Worm (Caenorhabditis elegans) whole organism, L4 larva: ENCODE data around the gene H12I13.1.

Source experiments
- D1046.2 ChIP-seq: fragments of 200-800 bp; sonication (Bioruptor generic); IDR thresholded peaks from 2 replicates; pipeline ENCODE4 v1.3.6; 2022; ENCODE audit warnings: missing genetic modification characterization, missing compliant biosample characterization
- F10B5.3 ChIP-seq: sonication (generic microtip); optimal IDR thresholded peaks from 2 replicates; lab custom pipeline; 2016; ENCODE audit warnings: mild to moderate bottlenecking, missing genetic modification characterization, missing compliant biosample characterization
- Y48G9A.11 ChIP-seq: fragments of 200-800 bp; sonication (Bioruptor generic); IDR thresholded peaks from 2 replicates; pipeline ENCODE4 v1.3.6; 2022; ENCODE audit warnings: missing genetic modification reagents, missing genetic modification characterization, missing compliant biosample characterization
- Y75B8A.6 ChIP-seq: fragments of 200-800 bp; sonication (Bioruptor generic); IDR thresholded peaks from 2 replicates; pipeline ENCODE4 v1.3.6; 2022; ENCODE audit warnings: missing genetic modification reagents, missing genetic modification characterization, missing compliant biosample characterization
- ZK546.5 ChIP-seq, 2 experiments: sonication (generic microtip); optimal IDR thresholded peaks; 2 replicates each; lab custom pipeline; 2017; ENCODE audit warnings: missing biosample characterization in 2 of 2, missing genetic modification characterization in 2 of 2
- arid-1 ChIP-seq: fragments of 200-800 bp; sonication (Bioruptor generic); conservative IDR thresholded peaks from 2 replicates; pipeline ENCODE4 v1.3.6; 2022; ENCODE audit warnings: missing genetic modification reagents, missing genetic modification characterization, missing compliant biosample characterization
- attf-4 ChIP-seq: sonication (generic microtip); optimal IDR thresholded peaks from 3 replicates; lab custom pipeline; 2017; ENCODE audit warnings: missing biosample characterization, missing genetic modification characterization
- ceh-32 ChIP-seq: sonication (generic microtip); optimal IDR thresholded peaks from 2 replicates; lab custom pipeline; 2016; ENCODE audit warnings: mild to moderate bottlenecking, missing genetic modification characterization, missing compliant biosample characterization; ENCODE audit not compliant: poor library complexity
- ceh-62 ChIP-seq: sonication (generic microtip); optimal IDR thresholded peaks from 2 replicates; lab custom pipeline; 2017; ENCODE audit warnings: missing biosample characterization, missing genetic modification characterization
- ces-1 ChIP-seq: fragments of 150-350 bp; sonication (generic microtip); optimal IDR thresholded peaks from 4 replicates; lab custom pipeline; 2014; ENCODE audit warnings: missing biosample characterization, missing genetic modification reagents, missing genetic modification characterization
- daf-12 ChIP-seq: fragments of 150-350 bp; optimal IDR thresholded peaks from 2 replicates; lab custom pipeline; 2014; ENCODE audit warnings: missing biosample characterization, missing genetic modification reagents, missing genetic modification characterization
- daf-16 ChIP-seq, 3 experiments: sonication (generic microtip); optimal IDR thresholded peaks; 2 replicates each; lab custom pipeline; 2016 to 2017; ENCODE audit warnings: missing genetic modification characterization in 3 of 3, missing genetic modification reagents in 3 of 3, mild to moderate bottlenecking in 2 of 3, missing compliant biosample characterization in 2 of 3, missing biosample characterization in 1 of 3, moderate library complexity in 1 of 3
- daf-8 ChIP-seq: fragments of 200-800 bp; sonication (Bioruptor generic); IDR thresholded peaks from 2 replicates; pipeline ENCODE4 v1.3.6; 2022; ENCODE audit warnings: missing genetic modification characterization, missing compliant biosample characterization
- egl-43 ChIP-seq: fragments of 200-800 bp; sonication (Bioruptor generic); IDR thresholded peaks from 2 replicates; pipeline ENCODE4 v1.3.6; 2022; ENCODE audit warnings: missing genetic modification reagents, missing genetic modification characterization, missing compliant biosample characterization
- hlh-11 ChIP-seq: fragments of 200-800 bp; sonication (Bioruptor generic); optimal IDR thresholded peaks from 2 replicates; lab custom pipeline; 2018; ENCODE audit warnings: mild to moderate bottlenecking, missing genetic modification characterization, missing compliant biosample characterization
- jun-1 ChIP-seq: fragments of 150-350 bp; optimal IDR thresholded peaks from 2 replicates; lab custom pipeline; 2014; ENCODE audit warnings: missing biosample characterization, missing genetic modification reagents, missing genetic modification characterization
- lir-3 ChIP-seq: sonication (generic microtip); optimal IDR thresholded peaks from 2 replicates; lab custom pipeline; 2016; ENCODE audit warnings: mild to moderate bottlenecking, missing genetic modification characterization, missing compliant biosample characterization
- madf-5 ChIP-seq, 2 experiments: fragments of 200-800 bp; sonication (Bioruptor generic); IDR thresholded peaks; 2 replicates each; pipeline ENCODE4 v1.3.6; 2022; ENCODE audit warnings: missing compliant biosample characterization in 2 of 2, missing genetic modification characterization in 2 of 2
- madf-9 ChIP-seq: fragments of 200-800 bp; sonication (Bioruptor generic); conservative IDR thresholded peaks from 2 replicates; pipeline ENCODE4 v1.3.6; 2022; ENCODE audit warnings: missing genetic modification reagents, missing genetic modification characterization, missing compliant biosample characterization
- mdt-29 ChIP-seq: fragments of 200-800 bp; sonication (Bioruptor generic); IDR thresholded peaks from 2 replicates; pipeline ENCODE4 v1.3.6; 2022; ENCODE audit warnings: missing genetic modification reagents, missing genetic modification characterization, missing compliant biosample characterization
- nhr-102 ChIP-seq: sonication (generic microtip); optimal IDR thresholded peaks from 2 replicates; lab custom pipeline; 2016; ENCODE audit warnings: mild to moderate bottlenecking, missing genetic modification characterization, moderate library complexity, missing compliant biosample characterization
- nhr-11 ChIP-seq: fragments of 150-350 bp; optimal IDR thresholded peaks from 2 replicates; lab custom pipeline; 2014; ENCODE audit warnings: missing biosample characterization, missing genetic modification characterization
- nhr-111 ChIP-seq: fragments of 200-800 bp; sonication (Bioruptor generic); optimal IDR thresholded peaks from 2 replicates; lab custom pipeline; 2018; ENCODE audit warnings: mild to moderate bottlenecking, missing genetic modification characterization, missing compliant biosample characterization
- nhr-237 ChIP-seq: sonication (generic microtip); optimal IDR thresholded peaks from 2 replicates; lab custom pipeline; 2017; ENCODE audit warnings: missing biosample characterization, missing genetic modification characterization
- nhr-42 ChIP-seq: fragments of 200-800 bp; sonication (Bioruptor generic); IDR thresholded peaks from 2 replicates; pipeline ENCODE4 v1.3.6; 2022; ENCODE audit warnings: missing genetic modification characterization, missing compliant biosample characterization
- nhr-48 ChIP-seq: sonication (generic microtip); optimal IDR thresholded peaks from 2 replicates; lab custom pipeline; 2016; ENCODE audit warnings: mild to moderate bottlenecking, missing genetic modification characterization, missing compliant biosample characterization
- pha-4 ChIP-seq, 2 experiments: fragments of 150-350 bp in 1 of 2; fragments of 200-800 bp in 1 of 2; sonication (Bioruptor generic) in 1 of 2; IDR thresholded peaks in 1 of 2; optimal IDR thresholded peaks in 1 of 2; 2 replicates each; pipeline versions ENCODE4 v1.3.6 to Lab custom; 2014 to 2022; ENCODE audit warnings: missing genetic modification characterization in 2 of 2, missing genetic modification reagents in 2 of 2, missing biosample characterization in 1 of 2, missing compliant biosample characterization in 1 of 2
- pqm-1 ChIP-seq: sonication (generic microtip); optimal IDR thresholded peaks from 2 replicates; lab custom pipeline; 2017; ENCODE audit warnings: missing biosample characterization, missing genetic modification characterization
- set-16 ChIP-seq: fragments of 200-800 bp; sonication (Bioruptor generic); IDR thresholded peaks from 2 replicates; pipeline ENCODE4 v1.3.6; 2022; ENCODE audit warnings: missing genetic modification reagents, missing genetic modification characterization, missing compliant biosample characterization
- skn-1 ChIP-seq: fragments of 150-350 bp; optimal IDR thresholded peaks from 2 replicates; lab custom pipeline; 2014; ENCODE audit warnings: missing biosample characterization, missing genetic modification characterization
- snpc-1.2 ChIP-seq: fragments of 200-800 bp; sonication (Bioruptor generic); IDR thresholded peaks from 2 replicates; pipeline ENCODE4 v1.3.6; 2022; ENCODE audit warnings: missing genetic modification reagents, missing genetic modification characterization, missing compliant biosample characterization
- snpc-4 ChIP-seq: fragments of 150-350 bp; optimal IDR thresholded peaks from 2 replicates; lab custom pipeline; 2014; ENCODE audit warnings: missing biosample characterization, missing genetic modification characterization
- spr-1 ChIP-seq: sonication (generic microtip); optimal IDR thresholded peaks from 2 replicates; lab custom pipeline; 2016; ENCODE audit warnings: mild to moderate bottlenecking, missing genetic modification characterization, missing compliant biosample characterization
- unc-39 ChIP-seq: sonication (generic microtip); optimal IDR thresholded peaks from 2 replicates; lab custom pipeline; 2017; ENCODE audit warnings: missing biosample characterization, missing genetic modification characterization
- zag-1 ChIP-seq: fragments of 150-350 bp; optimal IDR thresholded peaks from 2 replicates; lab custom pipeline; 2014; ENCODE audit warnings: missing biosample characterization, missing genetic modification characterization
- ztf-11 ChIP-seq: fragments of 150-350 bp; optimal IDR thresholded peaks from 2 replicates; lab custom pipeline; 2014; ENCODE audit warnings: missing biosample characterization, missing genetic modification characterization

H12I13.1 gene

DNA sequence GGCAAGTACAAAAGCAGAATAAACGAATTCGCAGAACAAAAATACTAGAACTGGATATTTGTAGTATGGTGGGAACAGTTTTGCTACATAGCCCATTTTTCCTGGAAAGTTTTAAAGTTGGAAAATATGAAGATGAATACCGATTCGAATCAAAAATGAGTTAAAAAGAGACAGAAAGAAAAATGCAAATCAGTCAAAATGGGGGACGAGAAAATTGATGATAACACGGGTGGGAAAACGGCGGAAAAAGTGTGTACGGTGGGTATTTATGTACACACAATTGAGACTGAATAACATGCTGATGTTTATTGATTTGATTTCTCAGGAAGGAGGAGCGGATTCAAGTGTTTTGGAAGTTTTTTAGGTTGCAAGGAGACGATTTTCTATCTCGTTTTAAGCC, 42.1 kb downstream of the H12I13.1 start, which contains the start of gene R12C12.9:
TSS of gene R12C12.9 (minus strand) at position 101 of the 400 bp plus-strand sequence.
- TF ChIP-seq daf-16 (GFP tag; optimal IDR thresholded peaks at IDR 0.05; lab: Kevin White, UChicago): no peak
- peak; percentile 83 for TF ChIP-seq daf-16 (tag; optimal IDR thresholded peaks at IDR 0.05; lab: Kevin White, UChicago)
- no peak for TF ChIP-seq nhr-102 (tag; lab: Kevin White, UChicago)
- TF ChIP-seq snpc-4 (tag; lab: Kevin White, UChicago): no peak
- TF ChIP-seq unc-39 (tag; lab: Kevin White, UChicago): no peak
- TF ChIP-seq mdt-29 (GFP tag; lab: Robert Waterston, UW): no peak
- no peak for TF ChIP-seq F10B5.3
- peak; percentile 43 for TF ChIP-seq pqm-1
- TF ChIP-seq Y75B8A.6: no peak
- no peak for TF ChIP-seq ceh-32 (tag; lab: Kevin White, UChicago)

- TF ChIP-seq hlh-11 (tag; lab: Kevin White, UChicago): no peak
- TF ChIP-seq pha-4 (GFP tag; IDR thresholded peaks at IDR 0.05; lab: Robert Waterston, UW): peak; percentile 86; the same call in 1 of the 2 replicates
- TF ChIP-seq pha-4 (tag; optimal IDR thresholded peaks at IDR 0.05; lab: Kevin White, UChicago): no peak
- no peak for TF ChIP-seq ztf-11 (tag; lab: Kevin White, UChicago)
- TF ChIP-seq set-16: peak; percentile 98
- TF ChIP-seq, all 104 proteins: peak for 2
Observed at ce11 chrII:6022596-6022995, 44.4 kb downstream of the H12I13.1 start.

DNA sequence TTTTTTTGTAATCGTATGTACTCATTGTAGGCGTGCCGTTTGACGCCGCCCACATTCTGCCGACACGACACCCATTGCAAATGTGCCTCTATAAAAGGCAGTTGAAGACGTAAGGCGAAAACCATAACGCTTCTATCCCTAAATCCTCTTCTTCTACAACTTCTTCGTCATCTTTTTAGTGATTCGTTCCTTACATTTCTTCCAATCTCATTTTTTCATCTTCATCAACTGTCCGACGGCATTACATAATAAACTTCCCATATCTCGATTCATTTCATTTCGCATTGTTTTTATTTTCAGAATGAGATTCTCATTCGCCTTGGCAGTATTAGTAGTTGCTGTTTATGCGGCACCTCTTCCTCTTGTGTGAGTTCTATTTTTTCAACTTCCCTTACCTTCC, 46.6 kb downstream of the H12I13.1 start, which contains the start of gene ZK84.1:
TSS of gene ZK84.1 (plus strand) at position 301 of the 400 bp plus-strand sequence.
- TF ChIP-seq lir-3 (tag; lab: Kevin White, UChicago) (no peak), arid-1 (GFP tag; lab: Robert Waterston, UW) (no peak), spr-1 (tag; lab: Kevin White, UChicago) (no peak), set-16 (no peak), madf-5 (GFP tag; IDR thresholded peaks at IDR 0.05; lab: Robert Waterston, UW) (no peak), Y48G9A.11 (GFP tag; lab: Robert Waterston, UW) (no peak), nhr-102 (tag; lab: Kevin White, UChicago) (no peak), zag-1 (tag; lab: Kevin White, UChicago) (no peak)
- TF ChIP-seq, all 104 proteins: peak for 0

ce11 chrII:6016410-6016809, 50.6 kb downstream of the H12I13.1 start, which contains the start of gene ZK84.5:
ZK84.5 (minus strand) TSS chrII:6016510.
- no peak for TF ChIP-seq D1046.2 (GFP tag; lab: Robert Waterston, UW)
- no peak for TF ChIP-seq nhr-111
- no peak for TF ChIP-seq nhr-48 (tag; lab: Kevin White, UChicago)
- TF ChIP-seq snpc-1.2 (GFP tag; lab: Robert Waterston, UW): no peak
- no peak for TF ChIP-seq madf-9 (GFP tag; lab: Robert Waterston, UW)
- no peak for TF ChIP-seq nhr-11
- no peak for TF ChIP-seq ZK546.5 (tag; optimal IDR thresholded peaks at IDR 0.05; lab: Kevin White, UChicago)
- TF ChIP-seq nhr-42: no peak
- TF ChIP-seq ces-1 (GFP tag; lab: Kevin White, UChicago): no peak
- no peak for TF ChIP-seq attf-4
- TF ChIP-seq daf-12: no peak
- no peak for TF ChIP-seq daf-8 (GFP tag; lab: Robert Waterston, UW)
- no peak for TF ChIP-seq jun-1 (tag; lab: Kevin White, UChicago)
- TF ChIP-seq nhr-237 (tag; lab: Kevin White, UChicago): no peak
- no peak for TF ChIP-seq egl-43
- TF ChIP-seq nhr-102 (tag; lab: Kevin White, UChicago): no peak
- TF ChIP-seq skn-1: no peak
- no peak for TF ChIP-seq ceh-62 (tag; lab: Kevin White, UChicago)
